Worm (Caenorhabditis elegans): ENCODE measurements around the gene F58H1.6.

Gene F58H1.6

DNA sequence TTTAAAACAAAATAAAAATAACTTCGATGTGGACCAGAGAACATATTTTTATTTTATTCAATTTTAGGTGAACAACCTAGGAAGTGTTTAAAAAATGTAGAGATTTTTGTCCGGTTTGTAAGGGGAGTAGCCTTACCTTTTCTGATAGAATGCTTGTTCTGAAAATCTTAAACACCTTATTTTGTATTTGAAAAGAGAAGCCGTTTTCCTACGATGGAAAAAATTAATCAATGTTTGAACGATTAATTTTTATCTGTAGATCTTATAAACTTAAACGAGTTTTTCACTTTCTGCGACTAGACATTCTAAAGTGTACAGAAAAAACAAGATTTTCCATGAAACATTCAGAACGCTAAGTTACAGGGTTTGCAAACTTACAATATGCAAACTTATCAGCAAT is at the start of gene F58H1.6:
Gene F58H1.6, plus strand, starts transcription at position 301 of the 400 bp plus-strand sequence.
- no peak for TF ChIP-seq unc-62 (GFP tag; optimal IDR thresholded peaks at IDR 0.05)

DNA sequence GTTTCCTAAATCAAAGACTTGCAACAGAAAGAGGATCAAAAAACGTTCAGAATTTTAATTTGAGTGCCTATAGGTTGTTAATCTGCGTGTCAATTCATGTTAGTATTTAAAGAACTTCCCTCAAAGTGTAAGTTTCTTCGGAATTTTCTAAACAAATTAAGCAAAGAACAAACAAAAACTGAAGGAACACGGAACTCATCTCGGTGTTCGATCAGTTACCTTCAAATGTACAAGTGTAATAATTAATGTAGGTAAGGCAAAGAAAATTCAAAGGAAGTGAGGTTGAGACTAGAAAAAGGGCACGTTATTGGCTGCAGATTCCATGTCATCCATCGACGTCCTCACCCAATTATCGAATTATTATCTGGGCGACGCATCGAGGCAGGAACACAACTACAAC is 48.5 kb upstream of the F58H1.6 start, which contains the start of gene K12G11.6:
Gene K12G11.6, plus strand, starts transcription at position 357 of the 400 bp plus-strand sequence.
- no peak for TF ChIP-seq unc-62 (GFP tag; optimal IDR thresholded peaks at IDR 0.05)

DNA sequence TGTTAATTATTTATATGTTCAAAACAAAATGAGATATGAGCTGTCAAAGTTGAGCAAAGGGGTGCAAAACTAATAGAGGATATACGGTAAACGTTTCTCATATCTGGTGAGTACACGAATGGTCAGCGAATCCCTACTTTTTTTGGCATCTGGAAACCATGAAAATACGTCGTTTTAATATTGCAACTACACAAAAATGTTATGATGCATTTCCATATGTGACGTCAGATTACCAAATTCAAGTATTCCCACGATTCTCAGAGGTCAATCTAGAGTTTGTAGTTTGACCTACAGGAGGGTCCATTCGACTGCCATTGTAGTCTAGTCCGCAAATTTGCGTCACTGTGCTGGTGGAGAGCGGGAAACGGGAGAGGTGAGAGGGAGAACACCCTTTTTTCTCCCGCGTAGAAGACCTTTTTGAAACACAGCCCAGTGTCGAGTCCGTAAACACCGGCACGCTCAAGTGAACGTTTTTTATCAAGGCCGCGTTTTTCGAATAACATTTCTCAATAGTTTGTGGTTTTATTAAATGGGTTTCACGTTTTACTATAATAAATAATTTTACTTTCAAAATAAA is 46.0 kb upstream of the F58H1.6 start:
- no peak for TF ChIP-seq unc-62 (GFP tag; optimal IDR thresholded peaks at IDR 0.05)

DNA sequence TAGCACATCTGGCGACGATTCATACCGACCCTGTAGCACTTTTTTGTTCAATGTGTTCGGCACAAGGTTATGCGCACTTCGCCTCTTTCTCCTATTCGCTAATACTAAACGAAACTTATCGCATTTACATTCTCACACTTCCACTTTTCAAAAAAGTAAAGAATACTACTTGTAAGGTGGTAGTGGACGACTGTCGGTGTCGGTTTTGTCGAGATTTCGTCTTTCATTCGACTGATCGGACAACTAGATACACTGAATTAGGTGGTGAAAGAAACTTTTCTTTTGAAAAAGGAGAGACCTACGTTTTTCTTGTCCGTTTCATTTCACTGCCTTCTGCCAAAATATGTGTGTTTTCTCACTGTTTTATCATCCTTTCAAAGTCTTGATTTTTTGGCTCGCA is 44.8 kb upstream of the F58H1.6 start:
- TF ChIP-seq unc-62 (GFP tag; optimal IDR thresholded peaks at IDR 0.05): no peak

- TF ChIP-seq unc-62 (GFP tag; optimal IDR thresholded peaks at IDR 0.05): no peak
Measured at ce11 chrV:11899149-11899548, 43.3 kb upstream of the F58H1.6 start, which contains the start of gene sma-1. sma-1 (plus strand) TSS chrV:11899449.

DNA sequence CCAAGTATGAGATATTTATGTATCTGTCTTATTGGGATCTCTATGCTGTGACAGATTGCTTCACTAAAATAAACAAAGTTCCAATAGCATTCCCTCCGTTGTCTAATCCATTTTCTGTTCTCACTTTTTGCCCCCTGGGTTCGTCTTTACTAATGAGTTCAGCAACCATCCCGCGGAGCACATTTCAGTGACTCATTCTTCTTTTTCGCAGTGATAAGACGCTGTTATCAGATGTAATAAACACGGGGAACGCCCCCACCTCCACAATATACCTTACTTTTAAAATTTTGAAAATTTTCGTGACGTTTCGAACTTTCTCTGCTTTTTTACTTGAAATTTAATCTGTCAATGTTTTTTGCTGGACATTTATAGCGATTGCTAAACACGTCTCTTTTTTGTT is 42.3 kb upstream of the F58H1.6 start:
- TF ChIP-seq unc-62 (GFP tag; optimal IDR thresholded peaks at IDR 0.05): no peak

- no peak for TF ChIP-seq unc-62 (GFP tag; optimal IDR thresholded peaks at IDR 0.05)
Measured at ce11 chrV:11901260-11901659, 41.2 kb upstream of the F58H1.6 start.

ce11 chrV:11902161-11902560 is 40.3 kb upstream of the F58H1.6 start:
- no peak for TF ChIP-seq unc-62 (GFP tag; optimal IDR thresholded peaks at IDR 0.05)

DNA sequence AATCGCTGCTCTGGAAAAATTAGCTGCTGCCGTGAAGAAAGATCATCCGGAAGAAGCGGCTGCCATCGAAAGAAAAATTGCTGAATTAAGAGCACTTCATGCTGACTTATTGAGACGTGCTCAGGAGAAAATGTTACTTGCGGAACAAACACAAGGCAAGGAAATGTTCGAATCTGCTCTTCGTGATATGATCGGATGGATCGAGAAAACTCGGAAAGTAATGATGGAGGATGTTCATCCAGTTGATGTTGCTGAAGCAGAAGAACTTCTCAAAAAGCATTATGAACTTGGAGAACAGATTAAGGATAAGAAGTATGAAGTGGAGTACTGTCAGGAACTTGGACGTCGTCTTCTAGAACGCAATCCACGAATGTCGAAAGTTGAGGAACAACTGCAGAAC is 36.4 kb upstream of the F58H1.6 start:
- no peak for TF ChIP-seq unc-62 (GFP tag; optimal IDR thresholded peaks at IDR 0.05)

- no peak for TF ChIP-seq unc-62 (GFP tag; optimal IDR thresholded peaks at IDR 0.05)
Measured at ce11 chrV:11913283-11913682, 29.1 kb upstream of the F58H1.6 start.

DNA sequence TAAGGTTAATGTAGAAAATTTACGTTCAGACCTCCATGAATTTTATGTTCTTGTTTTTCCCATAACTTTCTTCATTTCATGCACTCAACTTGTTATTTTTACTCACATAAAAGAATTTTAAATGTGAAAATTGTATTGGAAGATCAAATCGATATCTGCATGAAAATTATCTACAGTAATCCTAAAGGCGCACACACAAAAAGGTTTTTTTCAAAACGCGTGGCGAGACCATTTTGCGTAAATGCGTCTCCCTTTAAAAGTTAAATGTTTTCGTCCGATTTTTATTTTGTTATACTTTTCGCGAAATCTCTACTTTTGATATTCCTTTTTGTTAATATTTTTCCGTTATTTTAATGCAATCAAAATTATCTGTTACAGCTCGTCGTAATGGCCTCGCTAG is 25.2 kb upstream of the F58H1.6 start, which contains the start of gene R31.2:
Gene R31.2, plus strand, starts transcription at position 388 of the 400 bp plus-strand sequence.
- TF ChIP-seq unc-62 (GFP tag; optimal IDR thresholded peaks at IDR 0.05): no peak

- no peak for TF ChIP-seq unc-62 (GFP tag; optimal IDR thresholded peaks at IDR 0.05)
Measured at ce11 chrV:11919639-11920038, 22.8 kb upstream of the F58H1.6 start.

DNA sequence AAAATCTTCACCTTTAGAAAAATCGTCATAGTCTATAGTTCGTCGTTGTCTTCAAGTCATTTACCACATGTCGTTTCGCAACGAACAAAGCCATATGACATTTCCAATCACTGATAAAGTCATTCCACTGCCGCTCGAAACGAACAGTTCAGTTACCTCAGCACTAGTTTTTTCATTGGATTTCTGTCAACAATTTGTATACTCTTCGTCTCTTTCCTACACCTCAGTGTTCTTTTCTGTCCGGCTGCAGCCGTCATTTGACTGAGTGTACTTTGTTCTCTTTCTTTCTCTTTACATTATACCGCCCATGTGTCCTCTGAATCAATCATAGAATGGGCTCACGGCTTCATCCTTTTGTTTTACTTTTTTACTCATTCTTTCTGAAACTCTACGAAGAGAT is 21.2 kb upstream of the F58H1.6 start:
- TF ChIP-seq unc-62 (GFP tag; optimal IDR thresholded peaks at IDR 0.05): no peak

- TF ChIP-seq unc-62 (GFP tag; optimal IDR thresholded peaks at IDR 0.05): no peak
Measured at ce11 chrV:11921689-11922517, 20.5 kb upstream of the F58H1.6 start.

- TF ChIP-seq unc-62 (GFP tag; optimal IDR thresholded peaks at IDR 0.05): no peak
Measured at ce11 chrV:11927346-11927745, 15.1 kb upstream of the F58H1.6 start, which contains the start of gene osm-6. osm-6 (minus strand) TSS chrV:11927446.

DNA sequence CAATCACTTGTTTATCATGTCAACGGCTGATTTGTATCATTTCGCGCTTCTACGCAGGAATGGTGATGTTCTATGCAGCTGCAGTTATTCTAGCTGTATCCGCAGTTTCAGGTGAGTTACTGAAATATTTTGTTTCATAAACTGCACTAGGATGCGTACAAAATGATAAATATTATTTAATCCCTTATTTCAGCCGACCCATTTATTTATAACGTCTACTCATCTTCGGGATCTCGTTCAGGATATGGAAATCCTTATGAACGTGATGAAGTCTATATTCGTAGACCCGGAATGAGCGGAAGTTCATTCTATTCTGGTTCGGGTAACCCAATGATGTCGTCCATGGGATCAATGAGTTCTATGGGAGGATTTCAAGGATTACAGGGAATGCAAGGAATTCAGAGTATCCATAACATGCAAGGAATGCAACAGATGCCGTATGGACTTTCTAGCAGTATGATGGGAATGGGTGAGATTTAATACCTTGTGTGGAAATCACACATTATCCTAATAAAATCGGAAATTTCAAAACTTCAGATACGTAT is 13.3 kb upstream of the F58H1.6 start, which contains the start of gene F58H1.2:
Gene F58H1.2, plus strand, starts transcription at position 51 of the 545 bp plus-strand sequence.
- TF ChIP-seq unc-62 (GFP tag; optimal IDR thresholded peaks at IDR 0.05): no peak
